Fruit fly (Drosophila melanogaster): ENCODE measurements around the gene CG31815.

DNA sequence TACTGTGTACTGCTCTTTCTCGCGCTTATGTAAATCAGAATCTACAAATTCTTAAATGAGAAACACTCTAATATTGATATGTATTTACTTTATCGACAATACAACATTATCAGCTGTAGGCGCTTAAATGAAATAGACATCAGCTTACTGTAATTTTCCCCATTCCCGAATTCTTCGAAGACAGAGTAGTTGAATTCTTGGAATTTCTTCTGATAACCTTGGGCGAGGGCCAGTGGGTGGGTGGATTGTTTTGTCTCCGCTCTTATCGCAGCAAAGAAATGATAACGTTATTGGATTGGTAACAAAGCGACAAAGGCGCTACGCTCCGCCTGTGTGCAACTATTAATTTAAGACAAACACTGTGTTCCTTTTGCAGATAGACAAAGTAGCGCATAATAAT, 15.8 kb downstream of the CG31815 start:
- TF ChIP-seq cic (GFP tag; optimal IDR thresholded peaks at IDR 0.05) = no peak
- no peak for TF ChIP-seq kay (GFP tag; ENCODE audit: borderline replicate concordance)
- no peak for TF ChIP-seq CG5204 (GFP tag; optimal IDR thresholded peaks at IDR 0.05)
- no peak for TF ChIP-seq ovo (GFP tag; optimal IDR thresholded peaks at IDR 0.05)
- TF ChIP-seq Crg-1 (GFP tag; optimal IDR thresholded peaks at IDR 0.05) = no peak
- TF ChIP-seq CG11617 (GFP tag; optimal IDR thresholded peaks at IDR 0.05) = no peak
- TF ChIP-seq CG12768 (GFP tag; optimal IDR thresholded peaks at IDR 0.05) = no peak
- TF ChIP-seq pad (GFP tag; optimal IDR thresholded peaks at IDR 0.05) = no peak
- TF ChIP-seq toe (GFP tag; optimal IDR thresholded peaks at IDR 0.05) = no peak
- no peak for TF ChIP-seq CG7101 (tag; optimal IDR thresholded peaks at IDR 0.05)

Measured in whole organism, adult.